Fruit fly (Drosophila melanogaster) whole organism, embryonic: ENCODE results near the gene Or30a.

Experiments
- Bdp1 ChIP-seq: fragments of 200-800 bp; sonication (Bioruptor generic); optimal IDR thresholded peaks from 3 replicates; lab custom pipeline; 2016; ENCODE audit warnings: missing biosample characterization, missing genetic modification characterization
- CG10274 ChIP-seq: fragments of 200-800 bp; sonication (Bioruptor generic); optimal IDR thresholded peaks from 3 replicates; lab custom pipeline; 2017; ENCODE audit warnings: missing biosample characterization, mild to moderate bottlenecking, missing genetic modification characterization
- CG10462 ChIP-seq: fragments of 200-800 bp; sonication (Bioruptor generic); optimal IDR thresholded peaks from 2 replicates; lab custom pipeline; 2016; ENCODE audit warnings: missing biosample characterization, missing genetic modification characterization
- CG11247 ChIP-seq: fragments of 200-800 bp; sonication (Bioruptor generic); IDR thresholded peaks from 2 replicates; pipeline ENCODE4 v1.3.6; 2022; ENCODE audit warnings: missing biosample characterization, missing genetic modification characterization
- CG12769 ChIP-seq: fragments of 200-800 bp; sonication (Bioruptor generic); optimal IDR thresholded peaks from 2 replicates; lab custom pipeline; 2019; ENCODE audit warnings: missing biosample characterization, mild to moderate bottlenecking, missing genetic modification characterization, moderate library complexity
- CG13296 ChIP-seq: fragments of 200-800 bp; sonication (Bioruptor generic); optimal IDR thresholded peaks from 3 replicates; lab custom pipeline; 2018; ENCODE audit warnings: missing biosample characterization, mild to moderate bottlenecking, missing genetic modification characterization
- CG14014 ChIP-seq: fragments of 200-800 bp; sonication (Bioruptor generic); IDR thresholded peaks from 2 replicates; pipeline ENCODE4 v1.3.6; 2022; ENCODE audit warnings: missing biosample characterization, missing genetic modification characterization
- CG14710 ChIP-seq: fragments of 200-800 bp; sonication (Bioruptor generic); optimal IDR thresholded peaks from 3 replicates; lab custom pipeline; 2019; ENCODE audit warnings: missing biosample characterization, mild to moderate bottlenecking, missing genetic modification characterization, moderate library complexity
- CG15514 ChIP-seq: fragments of 200-800 bp; sonication (Bioruptor generic); optimal IDR thresholded peaks from 3 replicates; lab custom pipeline; 2017; ENCODE audit warnings: missing biosample characterization, missing genetic modification characterization, mild to moderate bottlenecking, moderate library complexity, missing genetic modification reagents
- CG17568 ChIP-seq: fragments of 200-800 bp; sonication (Bioruptor generic); optimal IDR thresholded peaks from 2 replicates; lab custom pipeline; 2018; ENCODE audit warnings: missing biosample characterization, mild to moderate bottlenecking, missing genetic modification characterization, moderate library complexity
- CG2678 ChIP-seq: fragments of 200-800 bp; sonication (Bioruptor generic); optimal IDR thresholded peaks from 3 replicates; lab custom pipeline; 2019; ENCODE audit warnings: missing biosample characterization, mild to moderate bottlenecking, missing genetic modification characterization, moderate library complexity
- CG30403 ChIP-seq: fragments of 200-800 bp; sonication (Bioruptor generic); optimal IDR thresholded peaks from 3 replicates; lab custom pipeline; 2016; ENCODE audit warnings: missing biosample characterization, missing genetic modification characterization
- CG31365 ChIP-seq: fragments of 200-800 bp; sonication (Bioruptor generic); optimal IDR thresholded peaks from 2 replicates; lab custom pipeline; 2018; ENCODE audit warnings: missing biosample characterization, mild to moderate bottlenecking, missing genetic modification characterization
- CG31388 ChIP-seq: fragments of 200-800 bp; sonication (Bioruptor generic); optimal IDR thresholded peaks from 2 replicates; lab custom pipeline; 2016; ENCODE audit warnings: missing biosample characterization, missing genetic modification characterization
- CG31441 ChIP-seq: fragments of 200-800 bp; sonication (Bioruptor generic); IDR thresholded peaks from 2 replicates; pipeline ENCODE4 v1.3.6; 2022; ENCODE audit warnings: missing biosample characterization, missing genetic modification characterization
- CG3407 ChIP-seq: fragments of 200-800 bp; sonication (Bioruptor generic); optimal IDR thresholded peaks from 2 replicates; lab custom pipeline; 2018; ENCODE audit warnings: missing biosample characterization, mild to moderate bottlenecking, missing genetic modification characterization
- CG6175 ChIP-seq: fragments of 200-800 bp; sonication (Bioruptor generic); IDR thresholded peaks from 3 replicates; pipeline ENCODE4 v1.3.6; 2022; ENCODE audit warnings: missing biosample characterization, missing genetic modification characterization
- CG6254 ChIP-seq: fragments of 200-800 bp; sonication (Bioruptor generic); optimal IDR thresholded peaks from 3 replicates; lab custom pipeline; 2017; ENCODE audit warnings: mild to moderate bottlenecking, missing biosample characterization, missing genetic modification reagents, missing genetic modification characterization
- CG6683 ChIP-seq: fragments of 200-800 bp; sonication (Bioruptor generic); optimal IDR thresholded peaks from 2 replicates; lab custom pipeline; 2017; ENCODE audit warnings: missing biosample characterization, mild to moderate bottlenecking, missing genetic modification characterization, missing genetic modification reagents
- CG8290 ChIP-seq, 3 experiments: fragments of 200-800 bp; sonication (Bioruptor generic); optimal IDR thresholded peaks; 2 replicates each; lab custom pipeline; 2016 to 2019; ENCODE audit warnings: missing biosample characterization in 3 of 3, missing genetic modification characterization in 3 of 3, mild to moderate bottlenecking in 2 of 3, moderate library complexity in 1 of 3
- CG8478 ChIP-seq: fragments of >200 bp; optimal IDR thresholded peaks from 2 replicates; lab custom pipeline; 2018
- CG9876 ChIP-seq: fragments of 200-800 bp; sonication (Bioruptor generic); optimal IDR thresholded peaks from 2 replicates; lab custom pipeline; 2016; ENCODE audit warnings: missing biosample characterization, missing genetic modification characterization
- CG9932 ChIP-seq: fragments of 200-800 bp; sonication (Bioruptor generic); IDR thresholded peaks from 2 replicates; pipeline ENCODE4 v1.3.6; 2022; ENCODE audit warnings: missing biosample characterization, missing genetic modification characterization
- Ets65A ChIP-seq: fragments of 200-800 bp; sonication (Bioruptor generic); peaks from one replicate; lab custom pipeline; 2016; ENCODE audit warnings: missing biosample characterization, missing genetic modification characterization
- Ets97D ChIP-seq: fragments of 200-800 bp; sonication (Bioruptor generic); optimal IDR thresholded peaks from 3 replicates; lab custom pipeline; 2016; ENCODE audit warnings: missing biosample characterization, missing genetic modification characterization
- Gug ChIP-seq: fragments of 200-800 bp; sonication (Bioruptor generic); IDR thresholded peaks from 4 replicates; pipeline ENCODE4 v1.3.6; 2022; ENCODE audit warnings: missing biosample characterization, missing genetic modification characterization
- Hsf ChIP-seq: fragments of 200-800 bp; sonication (Bioruptor generic); optimal IDR thresholded peaks from 3 replicates; lab custom pipeline; 2016; ENCODE audit warnings: missing biosample characterization, missing genetic modification characterization
- Kr ChIP-seq: fragments of 200-800 bp; sonication (Bioruptor generic); optimal IDR thresholded peaks from 2 replicates; lab custom pipeline; 2017; ENCODE audit warnings: missing biosample characterization, mild to moderate bottlenecking, missing genetic modification characterization
- Lim3 ChIP-seq: fragments of 200-800 bp; sonication (Bioruptor generic); IDR thresholded peaks from 2 replicates; pipeline ENCODE4 v1.3.6; 2022; ENCODE audit warnings: missing biosample characterization, missing genetic modification characterization
- Mad ChIP-seq: fragments of 200-800 bp; sonication (Bioruptor generic); optimal IDR thresholded peaks from 2 replicates; lab custom pipeline; 2016; ENCODE audit warnings: missing biosample characterization, missing genetic modification characterization
- Max ChIP-seq: fragments of 200-800 bp; sonication (Bioruptor generic); optimal IDR thresholded peaks from 2 replicates; lab custom pipeline; 2016; ENCODE audit warnings: missing biosample characterization, mild to moderate bottlenecking, missing genetic modification characterization
- NC2β ChIP-seq: fragments of 200-800 bp; sonication (Bioruptor generic); optimal IDR thresholded peaks from 2 replicates; lab custom pipeline; 2016; ENCODE audit warnings: missing biosample characterization, missing genetic modification characterization
- NfI ChIP-seq: fragments of 200-800 bp; sonication (Bioruptor generic); optimal IDR thresholded peaks from 3 replicates; lab custom pipeline; 2018; ENCODE audit warnings: missing biosample characterization, mild to moderate bottlenecking, missing genetic modification characterization, moderate library complexity
- TFAM ChIP-seq: fragments of 200-800 bp; sonication (Bioruptor generic); optimal IDR thresholded peaks from 2 replicates; lab custom pipeline; 2017; ENCODE audit warnings: missing biosample characterization, missing genetic modification characterization, inconsistent platforms
- Xbp1 ChIP-seq: fragments of 200-800 bp; sonication (Bioruptor generic); optimal IDR thresholded peaks from 3 replicates; lab custom pipeline; 2016; ENCODE audit warnings: missing biosample characterization, mild to moderate bottlenecking, missing genetic modification characterization
- croc ChIP-seq: fragments of 200-800 bp; sonication (Bioruptor generic); conservative IDR thresholded peaks from 3 replicates; pipeline ENCODE4 v1.3.6; 2022; ENCODE audit warnings: missing biosample characterization, missing genetic modification characterization
- dmrt99B ChIP-seq: fragments of 200-800 bp; sonication (Bioruptor generic); optimal IDR thresholded peaks from 2 replicates; lab custom pipeline; 2018; ENCODE audit warnings: missing biosample characterization, mild to moderate bottlenecking, missing genetic modification characterization, moderate library complexity
- ewg ChIP-seq: fragments of 200-800 bp; sonication (Bioruptor generic); optimal IDR thresholded peaks from 3 replicates; lab custom pipeline; 2017; ENCODE audit warnings: mild to moderate bottlenecking, missing biosample characterization, missing genetic modification reagents, missing genetic modification characterization
- gcm2 ChIP-seq: fragments of 200-800 bp; sonication (Bioruptor generic); optimal IDR thresholded peaks from 2 replicates; lab custom pipeline; 2016; ENCODE audit warnings: missing biosample characterization, missing genetic modification characterization
- ham ChIP-seq: fragments of 200-800 bp; sonication (Bioruptor generic); IDR thresholded peaks from 2 replicates; pipeline ENCODE4 v1.3.6; 2022; ENCODE audit warnings: missing biosample characterization, missing genetic modification characterization
- luna ChIP-seq: fragments of 200-800 bp; sonication (Bioruptor generic); optimal IDR thresholded peaks from 2 replicates; lab custom pipeline; 2016; ENCODE audit warnings: missing biosample characterization, missing genetic modification characterization
- nerfin-1 ChIP-seq: fragments of 200-800 bp; sonication (Bioruptor generic); optimal IDR thresholded peaks from 3 replicates; lab custom pipeline; 2019; ENCODE audit warnings: missing biosample characterization, mild to moderate bottlenecking, missing genetic modification characterization, moderate library complexity
- nmo ChIP-seq: fragments of 200-800 bp; sonication (Bioruptor generic); optimal IDR thresholded peaks from 2 replicates; lab custom pipeline; 2018; ENCODE audit warnings: missing biosample characterization, mild to moderate bottlenecking, missing genetic modification characterization, moderate library complexity
- ranshi ChIP-seq: fragments of 200-800 bp; sonication (Bioruptor generic); IDR thresholded peaks from 2 replicates; pipeline ENCODE4 v1.3.6; 2022; ENCODE audit warnings: missing biosample characterization, missing genetic modification characterization
- sqz ChIP-seq: fragments of 200-800 bp; sonication (Bioruptor generic); optimal IDR thresholded peaks from 3 replicates; lab custom pipeline; 2018; ENCODE audit warnings: missing biosample characterization, mild to moderate bottlenecking, missing genetic modification characterization
- stwl ChIP-seq: fragments of 200-800 bp; sonication (Bioruptor generic); optimal IDR thresholded peaks from 3 replicates; lab custom pipeline; 2018; ENCODE audit warnings: missing biosample characterization, mild to moderate bottlenecking, missing genetic modification characterization, moderate library complexity
- tup ChIP-seq: fragments of 200-800 bp; sonication (Bioruptor generic); optimal IDR thresholded peaks from 2 replicates; lab custom pipeline; 2016; ENCODE audit warnings: missing biosample characterization, mild to moderate bottlenecking, missing genetic modification characterization, moderate library complexity
- vnd ChIP-seq: fragments of 200-800 bp; sonication (Bioruptor generic); IDR thresholded peaks from 3 replicates; pipeline ENCODE4 v1.3.6; 2022; ENCODE audit warnings: missing biosample characterization, missing genetic modification characterization; ENCODE audit not compliant: partially characterized antibody
- wek ChIP-seq: fragments of 200-800 bp; sonication (Bioruptor generic); optimal IDR thresholded peaks from 3 replicates; lab custom pipeline; 2018; ENCODE audit warnings: missing biosample characterization, mild to moderate bottlenecking, missing genetic modification characterization, moderate library complexity
- zen ChIP-seq: fragments of 200-800 bp; sonication (Bioruptor generic); optimal IDR thresholded peaks from 3 replicates; lab custom pipeline; 2018; ENCODE audit warnings: missing biosample characterization, mild to moderate bottlenecking, missing genetic modification characterization, moderate library complexity
- zen2 ChIP-seq: fragments of 200-800 bp; sonication (Bioruptor generic); IDR thresholded peaks from 3 replicates; pipeline ENCODE4 v1.3.6; 2022; ENCODE audit warnings: missing biosample characterization, missing genetic modification characterization; ENCODE audit not compliant: partially characterized antibody

Or30a gene

DNA sequence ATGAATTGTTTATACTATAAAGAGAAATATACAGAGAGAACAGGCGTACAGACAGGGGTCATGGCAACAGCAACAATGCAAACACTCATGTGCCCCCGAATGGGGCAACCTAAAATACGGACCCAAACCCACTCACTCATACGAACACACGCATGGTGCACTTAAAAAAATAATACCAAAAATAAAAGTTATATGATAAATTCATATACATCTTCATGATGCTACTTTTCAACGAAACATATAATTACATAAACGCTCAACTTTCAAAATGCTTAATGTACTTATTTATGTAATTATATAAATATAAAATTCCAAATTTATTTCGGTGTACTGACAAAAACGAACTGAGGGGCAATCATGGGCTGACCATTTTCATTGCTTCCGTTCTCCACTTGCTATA lies 21.6 kb downstream of the Or30a start (continued):
- TF ChIP-seq CG31365 (tag; lab: Kevin White, UChicago) (no peak), CG9932 (GFP tag; lab: Robert Waterston, UW) (no peak), CG8478 (lab: Kevin White, UChicago) (no peak), CG14014 (GFP tag; lab: Robert Waterston, UW) (peak; percentile 32; the same call in 1 of the 2 replicates), gcm2 (GFP tag; lab: Kevin White, UChicago) (no peak), CG6175 (no peak), CG31388 (GFP tag; lab: Kevin White, UChicago) (peak; percentile 22), TFAM (GFP tag; lab: Kevin White, UChicago) (peak; percentile 29), dmrt99B (tag; lab: Kevin White, UChicago) (peak; percentile 86), ranshi (GFP tag; lab: Robert Waterston, UW) (peak; percentile 77), tup (no peak), CG10462 (GFP tag; lab: Kevin White, UChicago) (peak; percentile 32), ewg (GFP tag; lab: Kevin White, UChicago) (peak; percentile 25), Bdp1 (GFP tag; lab: Kevin White, UChicago) (no peak), CG15514 (GFP tag; lab: Kevin White, UChicago) (no peak), wek (GFP tag; lab: Kevin White, UChicago) (no peak), Mad (GFP tag; lab: Kevin White, UChicago) (peak; percentile 2), Hsf (no peak), nerfin-1 (peak; percentile 76), croc (GFP tag; lab: Robert Waterston, UW) (peak; percentile 63), CG6683 (GFP tag; lab: Kevin White, UChicago) (peak; percentile 32), NfI (GFP tag; lab: Kevin White, UChicago) (peak; percentile 29), CG17568 (GFP tag; lab: Kevin White, UChicago) (peak; percentile 53), stwl (tag; lab: Kevin White, UChicago) (peak; percentile 43), CG3407 (GFP tag; lab: Kevin White, UChicago) (peak; percentile 65), CG12769 (tag; lab: Kevin White, UChicago) (no peak), Ets97D (GFP tag; lab: Kevin White, UChicago) (no peak), CG8290 (GFP tag; optimal IDR thresholded peaks at IDR 0.05; lab: Kevin White, UChicago) (peak; percentile 36), CG8290 (tag; optimal IDR thresholded peaks at IDR 0.05; lab: Kevin White, UChicago) (no peak), vnd (no peak), zen (tag; lab: Kevin White, UChicago) (peak; percentile 77), sqz (GFP tag; lab: Kevin White, UChicago) (peak; percentile 43), Max (peak; percentile 35), Xbp1 (GFP tag; lab: Kevin White, UChicago) (peak; percentile 71), CG11247 (GFP tag; lab: Robert Waterston, UW) (no peak), Ets65A (GFP tag; lab: Kevin White, UChicago) (no peak), CG14710 (tag; lab: Kevin White, UChicago) (peak; percentile 90), Gug (GFP tag; lab: Robert Waterston, UW) (no peak), CG6254 (GFP tag; lab: Kevin White, UChicago) (peak; percentile 82), CG13296 (GFP tag; lab: Kevin White, UChicago) (peak; percentile 60), ham (no peak), CG9876 (GFP tag; lab: Kevin White, UChicago) (no peak), CG10274 (GFP tag; lab: Kevin White, UChicago) (no peak), luna (GFP tag; lab: Kevin White, UChicago) (no peak), NC2β (GFP tag; lab: Kevin White, UChicago) (no peak), CG30403 (GFP tag; lab: Kevin White, UChicago) (peak; percentile 72), nmo (GFP tag; lab: Kevin White, UChicago) (peak; percentile 87), Kr (GFP tag; lab: Kevin White, UChicago) (no peak), CG31441 (peak; percentile 93), CG2678 (peak; percentile 85), zen2 (GFP tag; lab: Robert Waterston, UW) (no peak), Lim3 (GFP tag; lab: Robert Waterston, UW) (no peak)
